Fruit fly (Drosophila melanogaster): ENCODE measurements around the gene Cpsf6.

The Cpsf6 gene

DNA sequence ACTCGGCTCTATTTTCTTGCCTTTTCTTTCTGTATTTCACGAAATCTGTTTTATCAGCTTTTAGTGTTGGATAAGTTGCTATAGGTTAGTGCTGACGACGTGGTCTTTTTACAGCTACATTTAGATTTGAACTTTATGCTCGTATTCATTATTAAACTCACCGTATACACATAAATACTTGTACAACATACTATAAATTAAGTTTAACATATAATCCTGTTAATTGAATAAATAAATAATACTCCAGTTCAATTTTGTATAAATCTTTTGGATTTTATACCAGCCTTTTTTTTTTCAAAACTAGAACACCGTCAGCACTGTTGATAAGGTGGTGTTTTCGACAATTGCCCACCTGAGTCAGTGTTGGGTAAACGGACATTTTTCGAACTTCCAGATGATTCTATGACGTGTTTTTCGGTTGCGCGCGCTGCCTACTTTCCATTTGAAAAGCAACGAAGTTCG lies 6.4 kb downstream of the Cpsf6 start, which contains the start of gene BI-1 (continued):
- TF ChIP-seq CG3726 (GFP tag; IDR thresholded peaks at IDR 0.05) (no peak), vfl (GFP tag; optimal IDR thresholded peaks at IDR 0.05) (peak; percentile 33), gcm2 (GFP tag; optimal IDR thresholded peaks at IDR 0.05) (no peak), phol (tag; optimal IDR thresholded peaks at IDR 0.05) (peak; percentile 81), CG14965 (GFP tag; optimal IDR thresholded peaks at IDR 0.05; ENCODE audit: borderline replicate concordance) (no peak), mirr (GFP tag; optimal IDR thresholded peaks at IDR 0.05) (peak; percentile 33), CG7839 (tag; optimal IDR thresholded peaks at IDR 0.05) (peak; percentile 74), CG15514 (GFP tag; optimal IDR thresholded peaks at IDR 0.05) (peak; percentile 73), CG18619 (GFP tag; optimal IDR thresholded peaks at IDR 0.05) (peak; percentile 24), Ravus (GFP tag; IDR thresholded peaks at IDR 0.05) (no peak), exex (tag; optimal IDR thresholded peaks at IDR 0.05) (peak; percentile 54), lmd (GFP tag; IDR thresholded peaks at IDR 0.05) (peak; percentile 54; the same call in 1 of the 2 replicates), Fer1 (GFP tag; optimal IDR thresholded peaks at IDR 0.05) (peak; percentile 78), ap (GFP tag; IDR thresholded peaks at IDR 0.05) (no peak), Antp (GFP tag; optimal IDR thresholded peaks at IDR 0.05) (peak; percentile 43), chinmo (GFP tag; IDR thresholded peaks at IDR 0.05; ENCODE audit: partially characterized antibody) (no peak), knrl (GFP tag; IDR thresholded peaks at IDR 0.05; ENCODE audit: partially characterized antibody) (0 out of 3 replicates have a peak, but pooled peaks have one; percentile 23), fd102C (GFP tag; optimal IDR thresholded peaks at IDR 0.05) (no peak), Six4 (GFP tag; optimal IDR thresholded peaks at IDR 0.05) (no peak), CG16813 (GFP tag; IDR thresholded peaks at IDR 0.05; ENCODE audit: partially characterized antibody) (no peak), pum (GFP tag; optimal IDR thresholded peaks at IDR 0.05) (peak; percentile 51), unpg (GFP tag; optimal IDR thresholded peaks at IDR 0.05) (peak; percentile 56), mam (GFP tag; optimal IDR thresholded peaks at IDR 0.05) (peak; percentile 58), CG7372 (GFP tag; IDR thresholded peaks at IDR 0.05) (no peak), Taf1 (GFP tag; IDR thresholded peaks at IDR 0.05) (no peak), Hand (GFP tag; optimal IDR thresholded peaks at IDR 0.05) (no peak), tin (GFP tag; optimal IDR thresholded peaks at IDR 0.05) (peak; percentile 69), CG14050 (GFP tag; IDR thresholded peaks at IDR 0.05) (no peak), CG12104 (GFP tag; optimal IDR thresholded peaks at IDR 0.05) (peak; percentile 75), nom (GFP tag; optimal IDR thresholded peaks at IDR 0.05) (peak; percentile 46), CG6683 (GFP tag; optimal IDR thresholded peaks at IDR 0.05) (peak; percentile 60), CG9797 (GFP tag; optimal IDR thresholded peaks at IDR 0.05) (no peak), D19B (GFP tag; optimal IDR thresholded peaks at IDR 0.05) (peak; percentile 58), CG3838 (GFP tag; optimal IDR thresholded peaks at IDR 0.05) (no peak), Rfx (GFP tag; IDR thresholded peaks at IDR 0.05) (peak; percentile 69; the same call in 1 of the 2 replicates), CG11247 (GFP tag; IDR thresholded peaks at IDR 0.05) (no peak), danr (GFP tag; IDR thresholded peaks at IDR 0.05) (no peak), ro (GFP tag; IDR thresholded peaks at IDR 0.05) (no peak), Dek (tag; optimal IDR thresholded peaks at IDR 0.05) (peak; percentile 69), CG14710 (tag; optimal IDR thresholded peaks at IDR 0.05) (peak; percentile 82), z (GFP tag; IDR thresholded peaks at IDR 0.05) (no peak), HmgZ (tag; optimal IDR thresholded peaks at IDR 0.05) (peak; percentile 73), Optix (GFP tag; IDR thresholded peaks at IDR 0.05) (no peak), CG32532 (GFP tag; IDR thresholded peaks at IDR 0.05) (peak; percentile 43), CG18476 (GFP tag; optimal IDR thresholded peaks at IDR 0.05) (peak; percentile 57), Mad (GFP tag; optimal IDR thresholded peaks at IDR 0.05) (peak; percentile 27), twi (tag; optimal IDR thresholded peaks at IDR 0.05) (peak; percentile 61), CG12219 (GFP tag; optimal IDR thresholded peaks at IDR 0.05) (no peak), dpn (GFP tag; optimal IDR thresholded peaks at IDR 0.05) (peak; percentile 45 to 62), gt (GFP tag; IDR thresholded peaks at IDR 0.05) (no peak), pho (GFP tag; optimal IDR thresholded peaks at IDR 0.05) (no peak)

Measured in whole organism, embryonic.